Worm (Caenorhabditis elegans): ENCODE results near the gene T26H10.2.

DNA sequence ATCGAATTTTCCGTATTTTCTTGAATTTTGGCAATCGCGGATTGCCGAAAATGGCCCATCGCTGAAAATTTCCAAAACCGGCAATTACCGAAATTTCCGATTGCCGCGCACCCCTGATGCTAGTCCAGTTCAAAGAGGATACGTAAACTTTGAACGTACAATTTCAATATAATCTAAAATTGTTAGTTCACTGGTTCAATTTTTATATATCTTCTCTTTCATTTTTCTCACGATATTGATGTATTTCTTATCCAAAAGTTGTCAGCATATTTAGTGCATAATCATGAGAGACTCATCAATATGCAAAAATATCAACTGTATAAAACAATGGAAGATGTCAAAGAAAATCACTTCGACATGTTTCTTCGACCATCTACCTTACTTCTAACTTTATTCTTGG, 25.8 kb downstream of the T26H10.2 start, which contains the start of gene nas-17:
- no peak for TF ChIP-seq egl-27 (tag; optimal IDR thresholded peaks at IDR 0.05)
- TF ChIP-seq ama-1 (optimal IDR thresholded peaks at IDR 0.05): no peak
- TF ChIP-seq R02D3.7 (tag; optimal IDR thresholded peaks at IDR 0.05): no peak
- TF ChIP-seq nhr-25 (tag; optimal IDR thresholded peaks at IDR 0.05): no peak
- TF ChIP-seq lsy-2 (tag; optimal IDR thresholded peaks at IDR 0.05): no peak
- no peak for TF ChIP-seq skn-1 (tag; optimal IDR thresholded peaks at IDR 0.05)
- no peak for TF ChIP-seq unc-62 (GFP tag; optimal IDR thresholded peaks at IDR 0.05)
- TF ChIP-seq nhr-12 (tag; optimal IDR thresholded peaks at IDR 0.05): no peak
- no peak for TF ChIP-seq aly-2 (tag; optimal IDR thresholded peaks at IDR 0.05)

All from whole organism, L2 larva.